Worm (Caenorhabditis elegans): ENCODE data around the gene yap-1.

Gene yap-1

DNA sequence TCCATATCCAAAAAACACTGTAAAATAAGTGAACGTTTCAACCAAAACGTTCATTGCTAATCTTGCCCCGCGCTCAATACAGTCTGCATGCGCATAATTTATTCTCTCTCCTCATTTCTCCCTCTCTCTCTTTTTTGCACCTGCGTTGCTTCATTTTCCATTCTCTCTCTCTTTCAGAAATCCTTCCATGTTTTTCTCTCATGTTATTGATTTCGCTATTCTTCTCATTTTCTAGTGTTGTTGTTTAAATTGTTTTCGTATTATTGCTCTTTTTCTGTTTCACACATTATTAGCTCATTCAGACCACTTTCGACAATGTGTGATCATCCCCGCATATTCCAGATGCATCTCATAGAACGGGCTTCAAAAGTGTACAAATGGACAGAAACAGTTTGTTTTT is 10.0 kb upstream of the yap-1 start, which contains the start of gene phf-31:
Gene phf-31, plus strand, starts transcription at position 301 of the 400 bp plus-strand sequence.
- no peak for TF ChIP-seq ets-7 (tag; optimal IDR thresholded peaks at IDR 0.05)

ce11 chrX:10684533-10684932 is 7.2 kb upstream of the yap-1 start:
- TF ChIP-seq hmg-4 (GFP tag; optimal IDR thresholded peaks at IDR 0.05), result peak; percentile 31
- TF ChIP-seq scrt-1 (GFP tag; IDR thresholded peaks at IDR 0.05), result no peak

DNA sequence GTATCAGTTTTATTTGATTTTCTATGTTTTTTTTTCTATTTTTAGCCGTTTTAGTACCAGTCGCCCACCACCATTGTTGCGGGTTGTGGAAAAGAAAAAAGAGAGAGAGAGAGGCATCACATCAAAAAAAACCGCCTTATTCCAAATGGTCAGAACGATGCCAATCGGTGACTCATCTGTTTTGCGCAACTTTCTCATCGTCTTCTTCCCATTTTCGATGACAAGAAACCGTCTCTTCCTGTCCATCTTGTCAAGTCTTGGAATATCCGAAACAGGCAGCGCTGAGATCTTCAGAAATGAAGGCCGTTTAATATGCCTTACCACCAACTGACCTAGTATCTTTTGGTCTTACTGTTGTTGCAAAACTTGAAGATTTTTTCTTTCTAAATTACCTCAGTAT is 5.3 kb upstream of the yap-1 start:
- TF ChIP-seq scrt-1 (GFP tag; IDR thresholded peaks at IDR 0.05) (no peak), tbx-11 (GFP tag; IDR thresholded peaks at IDR 0.05) (no peak), tbx-37 (GFP tag; conservative IDR thresholded peaks at IDR 0.05) (no peak), hmbx-1 (tag; optimal IDR thresholded peaks at IDR 0.05) (no peak), pes-1 (GFP tag; IDR thresholded peaks at IDR 0.05) (no peak)

DNA sequence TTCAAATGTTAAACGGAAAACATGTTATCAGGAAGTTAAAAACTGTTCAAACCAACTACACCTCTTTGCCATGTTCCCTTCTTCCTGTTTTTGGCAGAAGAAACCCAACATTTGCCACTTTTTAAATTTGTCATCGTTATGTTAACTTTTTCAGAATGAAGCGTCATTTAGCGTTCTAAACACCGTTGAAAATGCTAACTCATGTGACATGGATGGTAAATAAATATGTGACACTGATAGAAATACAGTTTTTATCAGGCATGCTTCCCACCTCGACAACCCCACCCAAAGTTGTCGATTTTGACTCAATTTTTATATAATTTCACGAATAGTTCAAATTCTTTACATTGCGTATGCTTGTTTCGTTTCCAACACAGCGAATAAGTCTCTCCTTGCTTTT is 4.4 kb upstream of the yap-1 start:
- TF ChIP-seq ceh-13 (GFP tag; optimal IDR thresholded peaks at IDR 0.05), result no peak
- no peak for TF ChIP-seq hmbx-1 (tag; optimal IDR thresholded peaks at IDR 0.05)
- TF ChIP-seq tra-4 (tag; optimal IDR thresholded peaks at IDR 0.05), result no peak
- no peak for TF ChIP-seq tbx-11 (GFP tag; IDR thresholded peaks at IDR 0.05)
- no peak for TF ChIP-seq hmg-4 (GFP tag; optimal IDR thresholded peaks at IDR 0.05)
- TF ChIP-seq tbx-37 (GFP tag; conservative IDR thresholded peaks at IDR 0.05), result no peak

- TF ChIP-seq ceh-36 (tag; optimal IDR thresholded peaks at IDR 0.05) (no peak), ceh-13 (GFP tag; optimal IDR thresholded peaks at IDR 0.05) (no peak), B0310.2 (tag; optimal IDR thresholded peaks at IDR 0.05) (no peak), sea-1 (GFP tag; conservative IDR thresholded peaks at IDR 0.05) (no peak), hmg-4 (GFP tag; optimal IDR thresholded peaks at IDR 0.05) (no peak), ets-7 (tag; optimal IDR thresholded peaks at IDR 0.05) (no peak), hnd-1 (tag; optimal IDR thresholded peaks at IDR 0.05) (no peak), aly-1 (tag; optimal IDR thresholded peaks at IDR 0.05) (no peak), F13C5.2 (tag; optimal IDR thresholded peaks at IDR 0.05) (no peak), ama-1 (optimal IDR thresholded peaks at IDR 0.05) (no peak), tbx-37 (GFP tag; conservative IDR thresholded peaks at IDR 0.05) (no peak), tbx-11 (GFP tag; IDR thresholded peaks at IDR 0.05) (no peak), scrt-1 (GFP tag; IDR thresholded peaks at IDR 0.05) (no peak)
These were observed 3.4 kb upstream of the yap-1 start for ce11 chrX:10688311-10688710.

DNA sequence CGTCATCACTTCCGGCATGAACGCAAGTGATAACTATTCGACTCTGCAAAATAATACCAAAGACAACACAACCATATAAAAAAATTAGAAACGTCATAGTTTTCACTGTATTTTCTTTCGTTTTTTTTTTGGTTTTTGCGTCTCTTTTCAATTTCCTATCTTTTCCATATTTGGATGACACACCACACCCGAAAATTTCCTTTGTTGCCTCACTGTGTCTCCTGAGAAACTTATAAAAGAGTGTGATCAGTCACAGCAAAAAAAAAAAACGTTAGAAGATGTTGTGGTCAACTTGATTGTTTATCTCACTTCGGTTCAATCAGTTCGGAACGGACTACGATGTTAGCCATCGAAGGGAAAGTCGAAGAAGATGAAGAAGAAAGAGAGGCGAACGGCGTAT is 2.0 kb upstream of the yap-1 start:
- TF ChIP-seq F13C5.2 (tag; optimal IDR thresholded peaks at IDR 0.05) (no peak), ama-1 (optimal IDR thresholded peaks at IDR 0.05) (no peak), tbx-11 (GFP tag; IDR thresholded peaks at IDR 0.05) (no peak), flt-1 (GFP tag; IDR thresholded peaks at IDR 0.05) (no peak), hnd-1 (tag; optimal IDR thresholded peaks at IDR 0.05) (no peak), sea-1 (GFP tag; conservative IDR thresholded peaks at IDR 0.05) (no peak), ets-7 (tag; optimal IDR thresholded peaks at IDR 0.05) (no peak), hmbx-1 (tag; optimal IDR thresholded peaks at IDR 0.05) (no peak), scrt-1 (GFP tag; IDR thresholded peaks at IDR 0.05) (no peak), ceh-13 (GFP tag; optimal IDR thresholded peaks at IDR 0.05) (no peak), tbx-37 (GFP tag; conservative IDR thresholded peaks at IDR 0.05) (no peak), B0310.2 (tag; optimal IDR thresholded peaks at IDR 0.05) (no peak), aly-1 (tag; optimal IDR thresholded peaks at IDR 0.05) (no peak), hmg-4 (GFP tag; optimal IDR thresholded peaks at IDR 0.05) (no peak), ceh-36 (tag; optimal IDR thresholded peaks at IDR 0.05) (no peak), tra-4 (tag; optimal IDR thresholded peaks at IDR 0.05) (no peak), pes-1 (GFP tag; IDR thresholded peaks at IDR 0.05) (no peak)

DNA sequence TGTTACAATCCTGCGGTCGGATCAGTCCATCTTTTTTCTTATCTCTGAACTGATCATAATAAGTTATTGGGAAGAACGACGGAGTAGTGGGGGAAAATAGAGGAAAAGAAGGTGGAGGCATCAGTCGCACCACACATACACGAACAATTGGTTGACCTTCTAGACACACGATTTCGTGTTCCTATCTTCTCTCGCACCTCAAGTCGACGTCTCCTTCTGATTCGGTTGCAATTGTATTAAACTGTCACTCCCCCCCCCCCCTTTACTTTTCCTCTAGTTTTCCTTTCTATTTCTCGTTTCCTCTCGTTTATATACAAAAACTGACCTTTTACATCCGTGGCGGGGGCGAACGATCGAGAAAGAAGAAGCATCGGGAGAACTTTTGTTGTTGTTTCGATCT is 511 bp upstream of the yap-1 start:
- no peak for TF ChIP-seq scrt-1 (GFP tag; IDR thresholded peaks at IDR 0.05)
- TF ChIP-seq ama-1 (optimal IDR thresholded peaks at IDR 0.05), result no peak
- TF ChIP-seq hnd-1 (tag; optimal IDR thresholded peaks at IDR 0.05), result no peak
- TF ChIP-seq pes-1 (GFP tag; IDR thresholded peaks at IDR 0.05), result no peak
- TF ChIP-seq sea-1 (GFP tag; conservative IDR thresholded peaks at IDR 0.05), result no peak
- TF ChIP-seq hmg-4 (GFP tag; optimal IDR thresholded peaks at IDR 0.05), result peak; percentile 2

DNA sequence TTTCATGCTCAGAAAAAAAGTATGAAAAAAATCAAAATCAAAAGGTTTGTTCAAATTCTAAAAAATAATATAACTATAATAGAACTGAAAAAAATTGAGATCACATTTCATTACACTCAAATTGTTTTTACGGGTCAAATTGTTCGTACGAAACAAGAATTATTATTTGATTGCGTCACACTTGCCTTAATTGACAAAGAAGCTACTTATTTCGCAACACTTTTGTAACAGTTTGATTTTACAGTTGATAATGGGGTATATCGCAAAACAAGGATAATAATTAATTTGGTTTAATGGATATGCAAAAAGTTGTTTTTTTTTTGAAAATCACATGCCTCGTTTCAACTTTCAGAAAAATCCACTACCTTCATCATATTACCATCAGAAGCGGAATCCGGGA is 314 bp downstream of the yap-1 start:
- TF ChIP-seq B0310.2 (tag; optimal IDR thresholded peaks at IDR 0.05) (no peak), hnd-1 (tag; optimal IDR thresholded peaks at IDR 0.05) (no peak), ama-1 (optimal IDR thresholded peaks at IDR 0.05) (no peak), hmg-4 (GFP tag; optimal IDR thresholded peaks at IDR 0.05) (no peak), aly-1 (tag; optimal IDR thresholded peaks at IDR 0.05) (no peak), ceh-13 (GFP tag; optimal IDR thresholded peaks at IDR 0.05) (no peak), pes-1 (GFP tag; IDR thresholded peaks at IDR 0.05) (no peak), tbx-37 (GFP tag; conservative IDR thresholded peaks at IDR 0.05) (no peak), scrt-1 (GFP tag; IDR thresholded peaks at IDR 0.05) (no peak), F13C5.2 (tag; optimal IDR thresholded peaks at IDR 0.05) (no peak), sea-1 (GFP tag; conservative IDR thresholded peaks at IDR 0.05) (no peak), tbx-11 (GFP tag; IDR thresholded peaks at IDR 0.05) (no peak)

DNA sequence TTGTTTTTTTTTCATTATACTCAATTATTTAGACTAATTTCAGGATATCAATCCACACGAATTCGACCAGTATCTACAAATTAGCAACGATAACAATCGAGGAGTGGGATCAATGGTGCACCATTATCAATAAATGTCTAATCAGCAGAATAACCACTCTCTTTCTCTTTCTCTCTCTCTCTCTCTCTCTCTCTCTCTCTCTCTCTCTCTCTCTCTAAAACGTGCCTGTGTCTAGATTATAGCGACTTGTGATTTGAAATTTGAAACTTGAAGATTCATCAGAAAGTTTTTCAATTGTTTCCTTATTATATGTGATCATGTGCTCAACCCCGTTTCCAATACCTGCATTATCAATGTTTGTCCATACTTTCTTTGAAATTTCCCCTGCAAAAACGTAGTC is 2.5 kb downstream of the yap-1 start:
- TF ChIP-seq ets-7 (tag; optimal IDR thresholded peaks at IDR 0.05) (no peak), hmbx-1 (tag; optimal IDR thresholded peaks at IDR 0.05) (no peak), tbx-37 (GFP tag; conservative IDR thresholded peaks at IDR 0.05) (no peak), ceh-36 (tag; optimal IDR thresholded peaks at IDR 0.05) (no peak), pes-1 (GFP tag; IDR thresholded peaks at IDR 0.05) (no peak), ceh-13 (GFP tag; optimal IDR thresholded peaks at IDR 0.05) (no peak), sea-1 (GFP tag; conservative IDR thresholded peaks at IDR 0.05) (no peak), ama-1 (optimal IDR thresholded peaks at IDR 0.05) (no peak), aly-1 (tag; optimal IDR thresholded peaks at IDR 0.05) (no peak), tra-4 (tag; optimal IDR thresholded peaks at IDR 0.05) (no peak), hmg-4 (GFP tag; optimal IDR thresholded peaks at IDR 0.05) (no peak), flt-1 (GFP tag; IDR thresholded peaks at IDR 0.05) (no peak), hnd-1 (tag; optimal IDR thresholded peaks at IDR 0.05) (no peak), B0310.2 (tag; optimal IDR thresholded peaks at IDR 0.05) (no peak), F13C5.2 (tag; optimal IDR thresholded peaks at IDR 0.05) (no peak), tbx-11 (GFP tag; IDR thresholded peaks at IDR 0.05) (no peak), scrt-1 (GFP tag; IDR thresholded peaks at IDR 0.05) (no peak)
